Worm (Caenorhabditis elegans): ENCODE results near the gene F41C3.7.

- TF ChIP-seq unc-62 (GFP tag; optimal IDR thresholded peaks at IDR 0.05) (no peak), Y95B8A.8 (GFP tag; IDR thresholded peaks at IDR 0.05) (no peak), ama-1 (optimal IDR thresholded peaks at IDR 0.05) (peak; percentile 49), ama-1 (GFP tag; optimal IDR thresholded peaks at IDR 0.05) (no peak), him-1 (tag; optimal IDR thresholded peaks at IDR 0.05) (no peak), hlh-26 (GFP tag; conservative IDR thresholded peaks at IDR 0.05) (no peak), sea-2 (GFP tag; IDR thresholded peaks at IDR 0.05) (no peak), nfya-1 (tag; optimal IDR thresholded peaks at IDR 0.05; ENCODE audit: borderline replicate concordance, insufficient read depth) (no peak), T07F8.4 (tag; optimal IDR thresholded peaks at IDR 0.05) (no peak), pbrm-1 (GFP tag; IDR thresholded peaks at IDR 0.05) (no peak), nhr-179 (tag; optimal IDR thresholded peaks at IDR 0.05) (no peak)
Measured at ce11 chrII:4741527-4742187, 11.8 kb downstream of the F41C3.7 start, which contains the start of gene acs-11.

Measured in whole organism, young adult.